Worm (Caenorhabditis elegans): ENCODE results near the gene atg-16.1.
A peak's percentile ranks its signal among the peaks of the same experiment; 100 is the strongest.

DNA sequence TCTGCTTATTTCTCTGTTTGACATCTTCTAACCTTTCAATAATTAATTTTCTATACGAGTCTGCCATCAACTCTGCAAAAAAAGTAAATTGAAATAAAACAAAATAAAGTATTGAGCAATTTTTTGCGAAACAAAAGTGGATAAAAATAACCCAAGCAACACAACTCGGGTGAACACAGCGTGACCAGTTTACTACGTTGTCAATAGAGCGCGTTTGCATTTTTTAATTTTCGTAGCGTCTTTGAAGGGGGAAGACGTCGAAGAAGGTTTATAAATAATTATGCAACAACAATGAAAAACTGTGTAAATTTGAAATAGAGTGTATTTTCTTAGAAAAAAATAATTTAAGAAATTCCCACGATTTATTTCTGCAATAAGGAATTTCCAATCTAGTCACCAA, at the start of gene atg-16.1:
- TF ChIP-seq T20F7.1 (GFP tag; optimal IDR thresholded peaks at IDR 0.05), result peak; percentile 73
- TF ChIP-seq ama-1 (optimal IDR thresholded peaks at IDR 0.05), result no peak
- TF ChIP-seq lsy-2 (tag; optimal IDR thresholded peaks at IDR 0.05), result peak in 1 of 2 experiments; percentile 80
- no peak for TF ChIP-seq egl-43 (GFP tag; IDR thresholded peaks at IDR 0.05)
- TF ChIP-seq mdl-1 (tag; optimal IDR thresholded peaks at IDR 0.05), result peak in 1 of 2 experiments; percentile 59
- peak; percentile 93 for TF ChIP-seq hlh-30 (tag; optimal IDR thresholded peaks at IDR 0.05; ENCODE audit: insufficient read depth)
- TF ChIP-seq set-16 (GFP tag; IDR thresholded peaks at IDR 0.05), result no peak
- no peak for TF ChIP-seq daf-12 (tag; optimal IDR thresholded peaks at IDR 0.05)
- TF ChIP-seq hmg-1.1 (GFP tag; IDR thresholded peaks at IDR 0.05), result peak; percentile 33; the same call in 1 of the 2 replicates
